Fruit fly (Drosophila melanogaster) whole organism, prepupa: Measurements from ENCODE around the gene LSm3.

Experiments
- CG10631 ChIP-seq: fragments of 200-800 bp; sonication (Bioruptor generic); optimal IDR thresholded peaks from 2 replicates; lab custom pipeline; 2016; ENCODE audit warnings: missing biosample characterization, missing genetic modification characterization
- CG11902 ChIP-seq: fragments of 200-800 bp; sonication (Bioruptor generic); optimal IDR thresholded peaks from 3 replicates; lab custom pipeline; 2016; ENCODE audit warnings: missing biosample characterization, missing genetic modification characterization
- CG15336 ChIP-seq: fragments of 200-800 bp; sonication (Bioruptor generic); IDR thresholded peaks from 2 replicates; pipeline ENCODE4 v1.3.6; 2022; ENCODE audit warnings: missing biosample characterization, missing genetic modification characterization
- CG1621 ChIP-seq: fragments of 200-800 bp; sonication (Bioruptor generic); optimal IDR thresholded peaks from 3 replicates; lab custom pipeline; 2018; ENCODE audit warnings: missing biosample characterization, mild to moderate bottlenecking, missing genetic modification characterization
- CG6163 ChIP-seq: fragments of 200-800 bp; sonication (Bioruptor generic); IDR thresholded peaks from 3 replicates; pipeline ENCODE4 v1.3.6; 2022; ENCODE audit warnings: missing biosample characterization, missing genetic modification characterization
- CG6808 ChIP-seq: fragments of 200-800 bp; sonication (Bioruptor generic); optimal IDR thresholded peaks from 3 replicates; lab custom pipeline; 2017; ENCODE audit warnings: missing biosample characterization, missing genetic modification characterization, mild to moderate bottlenecking, moderate library complexity, missing genetic modification reagents
- CG8119 ChIP-seq: fragments of 200-800 bp; sonication (Bioruptor generic); IDR thresholded peaks from 3 replicates; pipeline ENCODE4 v1.3.6; 2022; ENCODE audit warnings: missing biosample characterization, missing genetic modification characterization
- CG8319 ChIP-seq: fragments of 200-800 bp; sonication (Bioruptor generic); optimal IDR thresholded peaks from 3 replicates; lab custom pipeline; 2016; ENCODE audit warnings: missing biosample characterization, missing genetic modification characterization
- CG8632 ChIP-seq: fragments of 200-800 bp; sonication (Bioruptor generic); optimal IDR thresholded peaks from 3 replicates; lab custom pipeline; 2016; ENCODE audit warnings: missing biosample characterization, missing genetic modification characterization
- CG9139 ChIP-seq: fragments of 200-800 bp; sonication (Bioruptor generic); optimal IDR thresholded peaks from 3 replicates; lab custom pipeline; 2017; ENCODE audit warnings: missing biosample characterization, mild to moderate bottlenecking, missing genetic modification characterization
- Eip75B ChIP-seq: fragments of 200-800 bp; sonication (Bioruptor generic); optimal IDR thresholded peaks from 3 replicates; lab custom pipeline; 2016; ENCODE audit warnings: missing biosample characterization, missing genetic modification characterization
- Eip78C ChIP-seq: fragments of 200-800 bp; sonication (Bioruptor generic); peaks from one replicate; lab custom pipeline; 2016; ENCODE audit warnings: missing biosample characterization, missing genetic modification characterization
- Eip93F ChIP-seq: fragments of 200-800 bp; sonication (Bioruptor generic); optimal IDR thresholded peaks from 2 replicates; lab custom pipeline; 2016; ENCODE audit warnings: missing biosample characterization, mild to moderate bottlenecking, missing genetic modification characterization
- Ets21C ChIP-seq: fragments of 200-800 bp; sonication (Bioruptor generic); optimal IDR thresholded peaks from 3 replicates; lab custom pipeline; 2016; ENCODE audit warnings: missing biosample characterization, missing genetic modification characterization
- Ets96B ChIP-seq: fragments of 200-800 bp; optimal IDR thresholded peaks from 2 replicates; lab custom pipeline; 2019; ENCODE audit warnings: missing biosample characterization, mild to moderate bottlenecking, missing genetic modification characterization, moderate library complexity
- Gug ChIP-seq: fragments of 200-800 bp; sonication (Bioruptor generic); IDR thresholded peaks from 2 replicates; pipeline ENCODE4 v1.3.6; 2022; ENCODE audit warnings: missing biosample characterization, missing genetic modification characterization
- Hr39 ChIP-seq: fragments of 200-800 bp; sonication (Bioruptor generic); optimal IDR thresholded peaks from 2 replicates; lab custom pipeline; 2016; ENCODE audit warnings: missing biosample characterization, missing genetic modification characterization
- Met ChIP-seq: fragments of 200-800 bp; sonication (Bioruptor generic); optimal IDR thresholded peaks from 3 replicates; lab custom pipeline; 2016; ENCODE audit warnings: missing biosample characterization, missing genetic modification characterization
- OdsH ChIP-seq: fragments of 200-800 bp; sonication (Bioruptor generic); optimal IDR thresholded peaks from 3 replicates; lab custom pipeline; 2016; ENCODE audit warnings: missing biosample characterization, missing genetic modification characterization
- Smox ChIP-seq: fragments of 200-800 bp; sonication (Bioruptor generic); optimal IDR thresholded peaks from 3 replicates; lab custom pipeline; 2016; ENCODE audit warnings: missing biosample characterization, missing genetic modification characterization
- Sox102F ChIP-seq: fragments of 200-800 bp; sonication (Bioruptor generic); optimal IDR thresholded peaks from 2 replicates; lab custom pipeline; 2016; ENCODE audit warnings: missing biosample characterization, mild to moderate bottlenecking, missing genetic modification characterization
- Sox14 ChIP-seq: fragments of 200-800 bp; sonication (Bioruptor generic); optimal IDR thresholded peaks from 3 replicates; lab custom pipeline; 2016; ENCODE audit warnings: missing biosample characterization, missing genetic modification characterization
- Sox15 ChIP-seq: fragments of 200-800 bp; sonication (Bioruptor generic); optimal IDR thresholded peaks from 3 replicates; lab custom pipeline; 2016; ENCODE audit warnings: missing biosample characterization, missing genetic modification characterization
- achi ChIP-seq: fragments of 200-800 bp; sonication (Bioruptor generic); optimal IDR thresholded peaks from 3 replicates; lab custom pipeline; 2016; ENCODE audit warnings: missing biosample characterization, missing genetic modification characterization
- dac ChIP-seq: fragments of 200-800 bp; sonication (Bioruptor generic); optimal IDR thresholded peaks from 2 replicates; lab custom pipeline; 2017; ENCODE audit warnings: missing biosample characterization, mild to moderate bottlenecking, missing genetic modification characterization
- dsx ChIP-seq: fragments of 200-800 bp; optimal IDR thresholded peaks from 3 replicates; lab custom pipeline; 2019; ENCODE audit warnings: missing biosample characterization, mild to moderate bottlenecking, missing genetic modification characterization, moderate library complexity; ENCODE audit not compliant: poor library complexity, severe bottlenecking
- fd59A ChIP-seq: fragments of 200-800 bp; sonication (Bioruptor generic); optimal IDR thresholded peaks from 2 replicates; lab custom pipeline; 2017; ENCODE audit warnings: missing biosample characterization, mild to moderate bottlenecking, missing genetic modification characterization, missing genetic modification reagents
- fd85E ChIP-seq: fragments of 200-800 bp; sonication (Bioruptor generic); optimal IDR thresholded peaks from 3 replicates; lab custom pipeline; 2016; ENCODE audit warnings: missing biosample characterization, missing genetic modification characterization
- fkh ChIP-seq: fragments of 200-800 bp; sonication (Bioruptor generic); optimal IDR thresholded peaks from 3 replicates; lab custom pipeline; 2017; ENCODE audit warnings: missing biosample characterization, mild to moderate bottlenecking, missing genetic modification characterization, moderate library complexity
- lz ChIP-seq: fragments of 200-800 bp; sonication (Bioruptor generic); optimal IDR thresholded peaks from 3 replicates; lab custom pipeline; 2016; ENCODE audit warnings: missing biosample characterization, missing genetic modification characterization
- salr ChIP-seq, 2 experiments: fragments of 200-800 bp; sonication (Bioruptor generic); optimal IDR thresholded peaks; 3 replicates each; lab custom pipeline; 2016 to 2018; ENCODE audit warnings: missing biosample characterization in 2 of 2, missing genetic modification characterization in 2 of 2, mild to moderate bottlenecking in 1 of 2
- spab ChIP-seq: fragments of 200-800 bp; sonication (Bioruptor generic); optimal IDR thresholded peaks from 2 replicates; lab custom pipeline; 2017; ENCODE audit warnings: missing biosample characterization, mild to moderate bottlenecking, missing genetic modification characterization, missing genetic modification reagents
- svp ChIP-seq: fragments of 200-800 bp; sonication (Bioruptor generic); peaks from one replicate; lab custom pipeline; 2016; ENCODE audit warnings: missing biosample characterization, missing genetic modification characterization
- topi ChIP-seq: fragments of 200-800 bp; sonication (Bioruptor generic); optimal IDR thresholded peaks from 3 replicates; lab custom pipeline; 2016; ENCODE audit warnings: missing biosample characterization, missing genetic modification characterization
- vri ChIP-seq: fragments of 200-800 bp; sonication (Bioruptor generic); optimal IDR thresholded peaks from 3 replicates; lab custom pipeline; 2016; ENCODE audit warnings: missing biosample characterization, mild to moderate bottlenecking, missing genetic modification characterization

LSm3 gene

DNA sequence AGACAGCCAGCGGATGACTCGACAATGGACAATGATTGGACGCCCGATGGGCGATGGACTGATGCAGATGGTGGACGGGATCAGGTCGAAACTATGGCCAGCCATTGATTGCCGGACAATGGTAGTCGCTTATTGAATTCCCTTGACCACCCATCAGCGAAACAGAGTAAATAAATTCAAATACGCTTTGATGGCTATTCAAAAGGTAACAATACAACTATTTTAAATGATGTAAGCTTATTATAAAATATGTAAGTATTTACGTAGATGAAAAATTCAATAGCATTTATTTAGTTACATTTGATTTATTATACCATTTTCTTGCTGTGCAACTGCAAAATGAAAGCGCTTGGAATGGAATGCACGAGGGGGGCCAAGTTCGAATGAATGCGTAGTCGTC is 18.5 kb downstream of the LSm3 start (continued):
- TF ChIP-seq Sox14 (GFP tag; lab: Kevin White, UChicago) (no peak), spab (GFP tag; lab: Kevin White, UChicago) (no peak), Eip93F (GFP tag; lab: Kevin White, UChicago) (no peak), Met (no peak), topi (no peak), CG8119 (GFP tag; lab: Robert Waterston, UW) (0 out of 3 replicates have a peak, but pooled peaks have one; percentile 25), salr (GFP tag; optimal IDR thresholded peaks at IDR 0.05; lab: Kevin White, UChicago) (no peak), dsx (peak; percentile 10), CG11902 (GFP tag; lab: Kevin White, UChicago) (no peak), Hr39 (no peak), achi (GFP tag; lab: Kevin White, UChicago) (no peak), CG8319 (GFP tag; lab: Kevin White, UChicago) (no peak), Gug (GFP tag; lab: Robert Waterston, UW) (no peak), CG1621 (tag; lab: Kevin White, UChicago) (no peak), svp (peak; percentile 51), CG9139 (no peak), CG10631 (peak; percentile 11), fd85E (GFP tag; lab: Kevin White, UChicago) (no peak), CG6163 (peak; percentile 15; the same call in 1 of the 3 replicates), Eip75B (GFP tag; lab: Kevin White, UChicago) (peak; percentile 10), CG8632 (GFP tag; lab: Kevin White, UChicago) (no peak)

- TF ChIP-seq Ets21C (GFP tag; lab: Kevin White, UChicago) (no peak), CG9139 (no peak), Hr39 (no peak), fd59A (no peak), Sox14 (GFP tag; lab: Kevin White, UChicago) (no peak), dac (no peak), fkh (GFP tag; lab: Kevin White, UChicago) (no peak), dsx (no peak), lz (no peak)
Measured at dm6 chr3R:24015449-24015848, 19.4 kb downstream of the LSm3 start.

- TF ChIP-seq CG6163 = peak; percentile 27; the same call in 1 of the 3 replicates
- no peak for TF ChIP-seq Smox (GFP tag; lab: Kevin White, UChicago)
- TF ChIP-seq CG15336 (GFP tag; lab: Robert Waterston, UW) = 0 out of 2 replicates have a peak, but pooled peaks have one; percentile 26
- peak; percentile 0 for TF ChIP-seq Sox102F
- peak; percentile 79 for TF ChIP-seq vri (GFP tag; lab: Kevin White, UChicago)
- no peak for TF ChIP-seq CG6808
- TF ChIP-seq Sox15 (GFP tag; lab: Kevin White, UChicago) = no peak
- TF ChIP-seq Eip93F (GFP tag; lab: Kevin White, UChicago) = peak; percentile 57
- TF ChIP-seq Ets96B = no peak
- TF ChIP-seq CG8119 (GFP tag; lab: Robert Waterston, UW) = 0 out of 3 replicates have a peak, but pooled peaks have one; percentile 13
- TF ChIP-seq Eip75B (GFP tag; lab: Kevin White, UChicago) = peak; percentile 13
- peak; percentile 31 for TF ChIP-seq dsx
- no peak for TF ChIP-seq OdsH (GFP tag; lab: Kevin White, UChicago)
- peak; percentile 86 for TF ChIP-seq svp
- TF ChIP-seq Sox14 (GFP tag; lab: Kevin White, UChicago) = peak; percentile 85
- peak; percentile 41 for TF ChIP-seq Eip78C (GFP tag; lab: Kevin White, UChicago)
Measured at dm6 chr3R:24015939-24016913, 20.2 kb downstream of the LSm3 start.
